Fruit fly (Drosophila melanogaster) whole organism, embryonic: Measurements from ENCODE around the gene BORCS6.
A peak's percentile ranks its signal among the peaks of the same experiment; 100 is the strongest.

Source experiments
- Bdp1 ChIP-seq: fragments of 200-800 bp; sonication (Bioruptor generic); optimal IDR thresholded peaks from 3 replicates; lab custom pipeline; 2016; ENCODE audit warnings: missing biosample characterization, missing genetic modification characterization
- Bgb ChIP-seq: fragments of 200-800 bp; sonication (Bioruptor generic); IDR thresholded peaks from 2 replicates; pipeline ENCODE4 v1.3.6; 2022; ENCODE audit warnings: missing biosample characterization, missing genetic modification characterization; ENCODE audit not compliant: partially characterized antibody
- CG10209 ChIP-seq: fragments of 200-800 bp; sonication (Bioruptor generic); optimal IDR thresholded peaks from 3 replicates; lab custom pipeline; 2017; ENCODE audit warnings: missing biosample characterization, mild to moderate bottlenecking, missing genetic modification characterization, missing genetic modification reagents
- CG10543 ChIP-seq: fragments of 200-800 bp; sonication (Bioruptor generic); optimal IDR thresholded peaks from 3 replicates; lab custom pipeline; 2017; ENCODE audit warnings: missing biosample characterization, mild to moderate bottlenecking, missing genetic modification characterization, moderate library complexity
- CG10959 ChIP-seq: fragments of 200-800 bp; sonication (Bioruptor generic); IDR thresholded peaks from 2 replicates; pipeline ENCODE4 v1.3.6; 2022; ENCODE audit warnings: missing biosample characterization, missing genetic modification characterization
- CG12769 ChIP-seq: fragments of 200-800 bp; sonication (Bioruptor generic); optimal IDR thresholded peaks from 2 replicates; lab custom pipeline; 2019; ENCODE audit warnings: missing biosample characterization, mild to moderate bottlenecking, missing genetic modification characterization, moderate library complexity
- CG17328 ChIP-seq: fragments of 200-800 bp; sonication (Bioruptor generic); IDR thresholded peaks from 2 replicates; pipeline ENCODE4 v1.3.6; 2022; ENCODE audit warnings: missing biosample characterization, missing genetic modification characterization
- CG18262 ChIP-seq: fragments of 200-800 bp; optimal IDR thresholded peaks from 3 replicates; lab custom pipeline; 2019; ENCODE audit warnings: missing biosample characterization, mild to moderate bottlenecking, missing genetic modification characterization, moderate library complexity
- CG18476 ChIP-seq: fragments of 200-800 bp; sonication (Bioruptor generic); optimal IDR thresholded peaks from 2 replicates; lab custom pipeline; 2016; ENCODE audit warnings: missing biosample characterization, mild to moderate bottlenecking, missing genetic modification characterization
- CG18619 ChIP-seq: fragments of 200-800 bp; sonication (Bioruptor generic); optimal IDR thresholded peaks from 3 replicates; lab custom pipeline; 2017; ENCODE audit warnings: missing biosample characterization, mild to moderate bottlenecking, missing genetic modification characterization
- CG34376 ChIP-seq: fragments of 200-800 bp; sonication (Bioruptor generic); optimal IDR thresholded peaks from 2 replicates; lab custom pipeline; 2018; ENCODE audit warnings: missing biosample characterization, mild to moderate bottlenecking, missing genetic modification characterization
- CG34422 ChIP-seq: fragments of 200-800 bp; sonication (Bioruptor generic); IDR thresholded peaks from 3 replicates; pipeline ENCODE4 v1.3.6; 2022; ENCODE audit warnings: missing biosample characterization, missing genetic modification characterization
- CG4617 ChIP-seq: fragments of 200-800 bp; sonication (Bioruptor generic); optimal IDR thresholded peaks from 3 replicates; lab custom pipeline; 2016; ENCODE audit warnings: missing biosample characterization, missing genetic modification characterization, borderline replicate concordance
- CG6654 ChIP-seq: fragments of 200-800 bp; sonication (Bioruptor generic); optimal IDR thresholded peaks from 2 replicates; lab custom pipeline; 2017; ENCODE audit warnings: missing biosample characterization, mild to moderate bottlenecking, missing genetic modification characterization
- CG7556 ChIP-seq: fragments of 200-800 bp; sonication (Bioruptor generic); optimal IDR thresholded peaks from 2 replicates; lab custom pipeline; 2017; ENCODE audit warnings: missing biosample characterization, mild to moderate bottlenecking, missing genetic modification characterization
- CG7928 ChIP-seq: fragments of 200-800 bp; sonication (Bioruptor generic); optimal IDR thresholded peaks from 2 replicates; lab custom pipeline; 2017; ENCODE audit warnings: missing biosample characterization, mild to moderate bottlenecking, missing genetic modification characterization
- CG9215 ChIP-seq: fragments of 200-800 bp; sonication (Bioruptor generic); IDR thresholded peaks from 2 replicates; pipeline ENCODE4 v1.3.6; 2022; ENCODE audit warnings: missing biosample characterization, missing genetic modification characterization
- D ChIP-seq, 2 experiments: fragments of 200-800 bp in 1 of 2; fragments of >200 bp in 1 of 2; sonication (Bioruptor generic) in 1 of 2; optimal IDR thresholded peaks; 2 replicates in 1 of 2; 3 replicates in 1 of 2; lab custom pipeline; 2017; ENCODE audit warnings: mild to moderate bottlenecking in 1 of 2, missing biosample characterization in 1 of 2, missing genetic modification characterization in 1 of 2, missing genetic modification reagents in 1 of 2
- Dref ChIP-seq: fragments of 200-800 bp; sonication (Bioruptor generic); IDR thresholded peaks from 2 replicates; pipeline ENCODE4 v1.3.6; 2022; ENCODE audit warnings: missing biosample characterization, missing genetic modification characterization
- H2.0 ChIP-seq: fragments of 200-800 bp; sonication (Bioruptor generic); IDR thresholded peaks from 2 replicates; pipeline ENCODE4 v1.3.6; 2022; ENCODE audit warnings: missing biosample characterization, missing genetic modification characterization
- HLHmδ ChIP-seq: fragments of 200-800 bp; sonication (Bioruptor generic); optimal IDR thresholded peaks from 2 replicates; lab custom pipeline; 2018; ENCODE audit warnings: missing biosample characterization, mild to moderate bottlenecking, missing genetic modification characterization, moderate library complexity
- Hand ChIP-seq: fragments of 200-800 bp; sonication (Bioruptor generic); optimal IDR thresholded peaks from 2 replicates; lab custom pipeline; 2017; ENCODE audit warnings: mild to moderate bottlenecking, missing biosample characterization, missing genetic modification reagents, missing genetic modification characterization
- Hey ChIP-seq: fragments of 200-800 bp; sonication (Bioruptor generic); optimal IDR thresholded peaks from 3 replicates; lab custom pipeline; 2018; ENCODE audit warnings: missing biosample characterization, mild to moderate bottlenecking, missing genetic modification characterization
- Jarid2 ChIP-seq: fragments of 200-800 bp; sonication (Bioruptor generic); optimal IDR thresholded peaks from 3 replicates; lab custom pipeline; 2017; ENCODE audit warnings: mild to moderate bottlenecking, missing biosample characterization, missing genetic modification reagents, missing genetic modification characterization
- Med ChIP-seq: fragments of 200-800 bp; sonication (Bioruptor generic); peaks from one replicate; lab custom pipeline; 2016; ENCODE audit warnings: missing biosample characterization, missing genetic modification characterization, mild to moderate bottlenecking, inconsistent platforms, moderate library complexity
- Sin3A ChIP-seq: fragments of >200 bp; optimal IDR thresholded peaks from 2 replicates; lab custom pipeline; 2018
- Ssrp ChIP-seq: fragments of 200-800 bp; sonication (Bioruptor generic); optimal IDR thresholded peaks from 2 replicates; lab custom pipeline; 2018; ENCODE audit warnings: missing biosample characterization, mild to moderate bottlenecking, missing genetic modification characterization, moderate library complexity
- Xbp1 ChIP-seq: fragments of 200-800 bp; sonication (Bioruptor generic); optimal IDR thresholded peaks from 3 replicates; lab custom pipeline; 2016; ENCODE audit warnings: missing biosample characterization, mild to moderate bottlenecking, missing genetic modification characterization
- ab ChIP-seq: fragments of 200-800 bp; sonication (Bioruptor generic); optimal IDR thresholded peaks from 2 replicates; lab custom pipeline; 2016; ENCODE audit warnings: missing biosample characterization, missing genetic modification characterization
- cato ChIP-seq: fragments of 200-800 bp; sonication (Bioruptor generic); optimal IDR thresholded peaks from 2 replicates; lab custom pipeline; 2016; ENCODE audit warnings: missing biosample characterization, missing genetic modification characterization, borderline replicate concordance
- ci ChIP-seq: fragments of 200-800 bp; sonication (Bioruptor generic); IDR thresholded peaks from 3 replicates; pipeline ENCODE4 v1.3.6; 2022; ENCODE audit warnings: missing biosample characterization, missing genetic modification characterization
- gce ChIP-seq: fragments of 200-800 bp; sonication (Bioruptor generic); IDR thresholded peaks from 3 replicates; pipeline ENCODE4 v1.3.6; 2022; ENCODE audit warnings: missing biosample characterization, missing genetic modification characterization
- gcm ChIP-seq: fragments of 200-800 bp; sonication (Bioruptor generic); optimal IDR thresholded peaks from 2 replicates; lab custom pipeline; 2019; ENCODE audit warnings: missing biosample characterization, mild to moderate bottlenecking, missing genetic modification characterization, moderate library complexity
- h ChIP-seq: fragments of >200 bp; optimal IDR thresholded peaks from 2 replicates; lab custom pipeline; 2017
- kah ChIP-seq: fragments of 200-800 bp; sonication (Bioruptor generic); optimal IDR thresholded peaks from 2 replicates; lab custom pipeline; 2018; ENCODE audit warnings: missing biosample characterization, mild to moderate bottlenecking, missing genetic modification characterization
- lola ChIP-seq, 3 experiments: fragments of >200 bp in 2 of 3; fragments of 200-800 bp in 1 of 3; sonication (Bioruptor generic) in 1 of 3; optimal IDR thresholded peaks; 2 replicates each; lab custom pipeline; 2017 to 2019; ENCODE audit warnings: missing biosample characterization in 3 of 3, missing genetic modification characterization in 3 of 3, mild to moderate bottlenecking in 1 of 3, moderate library complexity in 1 of 3
- pum ChIP-seq: fragments of 200-800 bp; sonication (Bioruptor generic); optimal IDR thresholded peaks from 2 replicates; lab custom pipeline; 2016; ENCODE audit warnings: missing biosample characterization, missing genetic modification characterization
- rib ChIP-seq: fragments of 200-800 bp; sonication (Bioruptor generic); IDR thresholded peaks from 2 replicates; pipeline ENCODE4 v1.3.6; 2022; ENCODE audit warnings: missing biosample characterization, missing genetic modification characterization
- sd ChIP-seq: fragments of 200-800 bp; sonication (Bioruptor generic); optimal IDR thresholded peaks from 3 replicates; lab custom pipeline; 2018; ENCODE audit warnings: missing biosample characterization, mild to moderate bottlenecking, missing genetic modification characterization, moderate library complexity
- sqz ChIP-seq: fragments of 200-800 bp; sonication (Bioruptor generic); optimal IDR thresholded peaks from 3 replicates; lab custom pipeline; 2018; ENCODE audit warnings: missing biosample characterization, mild to moderate bottlenecking, missing genetic modification characterization
- tll ChIP-seq, 2 experiments: fragments of 200-800 bp in 1 of 2; fragments of >200 bp in 1 of 2; sonication (Bioruptor generic) in 1 of 2; optimal IDR thresholded peaks; 2 replicates each; lab custom pipeline; 2017 to 2019; ENCODE audit warnings: missing biosample characterization in 2 of 2, missing genetic modification characterization in 2 of 2, mild to moderate bottlenecking in 1 of 2, moderate library complexity in 1 of 2
- tup ChIP-seq: fragments of 200-800 bp; sonication (Bioruptor generic); optimal IDR thresholded peaks from 2 replicates; lab custom pipeline; 2016; ENCODE audit warnings: missing biosample characterization, mild to moderate bottlenecking, missing genetic modification characterization, moderate library complexity
- zen ChIP-seq: fragments of 200-800 bp; sonication (Bioruptor generic); optimal IDR thresholded peaks from 3 replicates; lab custom pipeline; 2018; ENCODE audit warnings: missing biosample characterization, mild to moderate bottlenecking, missing genetic modification characterization, moderate library complexity
- zen2 ChIP-seq: fragments of 200-800 bp; sonication (Bioruptor generic); IDR thresholded peaks from 3 replicates; pipeline ENCODE4 v1.3.6; 2022; ENCODE audit warnings: missing biosample characterization, missing genetic modification characterization; ENCODE audit not compliant: partially characterized antibody
- zfh1 ChIP-seq: fragments of 200-800 bp; sonication (Bioruptor generic); IDR thresholded peaks from 3 replicates; pipeline ENCODE4 v1.3.6; 2022; ENCODE audit warnings: missing biosample characterization, missing genetic modification characterization

Gene BORCS6

dm6 chr3L:565964-566627 lies 25.4 kb downstream of the BORCS6 start (continued):
- TF ChIP-seq tll (GFP tag; optimal IDR thresholded peaks at IDR 0.05; lab: Kevin White, UChicago): no peak
- TF ChIP-seq CG4617: no peak
- no peak for TF ChIP-seq zfh1 (GFP tag; lab: Robert Waterston, UW)
- TF ChIP-seq D (optimal IDR thresholded peaks at IDR 0.05; lab: Kevin White, UChicago): no peak
- TF ChIP-seq D (GFP tag; optimal IDR thresholded peaks at IDR 0.05; lab: Kevin White, UChicago): peak; percentile 15
- TF ChIP-seq gcm: no peak
- no peak for TF ChIP-seq gce (GFP tag; lab: Robert Waterston, UW)
- TF ChIP-seq lola (GFP tag; optimal IDR thresholded peaks at IDR 0.05; lab: Kevin White, UChicago): peak in 1 of 3 experiments; percentile 54
- TF ChIP-seq Bgb (GFP tag; lab: Robert Waterston, UW): no peak

- TF ChIP-seq h (lab: Kevin White, UChicago) (peak; percentile 8), CG34376 (GFP tag; lab: Kevin White, UChicago) (no peak), Med (GFP tag; lab: Kevin White, UChicago) (peak; percentile 54), H2.0 (no peak)
These were observed 32.3 kb downstream of the BORCS6 start for dm6 chr3L:572940-573339.

- TF ChIP-seq CG10209 (GFP tag; lab: Kevin White, UChicago) (no peak), Ssrp (tag; lab: Kevin White, UChicago) (no peak), CG18619 (GFP tag; lab: Kevin White, UChicago) (no peak), ab (no peak), zen2 (GFP tag; lab: Robert Waterston, UW) (no peak), CG10959 (GFP tag; lab: Robert Waterston, UW) (no peak), zen (tag; lab: Kevin White, UChicago) (no peak), Hey (tag; lab: Kevin White, UChicago) (no peak), CG7556 (no peak), sqz (GFP tag; lab: Kevin White, UChicago) (no peak), CG18262 (no peak), CG9215 (no peak), CG18476 (no peak), CG6654 (no peak), tup (GFP tag; lab: Kevin White, UChicago) (no peak), CG17328 (GFP tag; lab: Robert Waterston, UW) (no peak), Sin3A (lab: Kevin White, UChicago) (no peak), CG34422 (GFP tag; lab: Robert Waterston, UW) (no peak), pum (GFP tag; lab: Kevin White, UChicago) (no peak)
These were observed 40.4 kb downstream of the BORCS6 start, which contains the start of gene Ppm1 for dm6 chr3L:581037-581436. Gene Ppm1, plus strand, starts transcription at chr3L:581337.

dm6 chr3L:586582-587213 lies 46.0 kb downstream of the BORCS6 start:
- TF ChIP-seq rib (GFP tag; lab: Robert Waterston, UW) (peak; percentile 11; the same call in 1 of the 2 replicates), Bdp1 (GFP tag; lab: Kevin White, UChicago) (no peak), CG7928 (GFP tag; lab: Kevin White, UChicago) (no peak), Jarid2 (GFP tag; lab: Kevin White, UChicago) (no peak), ci (0 out of 3 replicates have a peak, but pooled peaks have one; percentile 18), Dref (GFP tag; lab: Robert Waterston, UW) (0 out of 2 replicates have a peak, but pooled peaks have one; percentile 7), Hand (GFP tag; lab: Kevin White, UChicago) (peak; percentile 0), HLHmδ (GFP tag; lab: Kevin White, UChicago) (no peak), Med (GFP tag; lab: Kevin White, UChicago) (peak; percentile 55), CG10543 (GFP tag; lab: Kevin White, UChicago) (peak; percentile 44), sd (tag; lab: Kevin White, UChicago) (peak; percentile 54), kah (GFP tag; lab: Kevin White, UChicago) (peak; percentile 100), cato (GFP tag; lab: Kevin White, UChicago) (no peak), Xbp1 (GFP tag; lab: Kevin White, UChicago) (no peak), CG12769 (tag; lab: Kevin White, UChicago) (peak; percentile 94)
